Worm (Caenorhabditis elegans): ENCODE results near the gene Y51H4A.938.

Gene Y51H4A.938

ce11 chrIV:16476081-16476480 is 4.9 kb upstream of the Y51H4A.938 start:
- TF ChIP-seq unc-3 (GFP tag; conservative IDR thresholded peaks at IDR 0.05), result no peak
- TF ChIP-seq unc-3 (tag; optimal IDR thresholded peaks at IDR 0.05), result no peak
- no peak for TF ChIP-seq ceh-9 (tag; optimal IDR thresholded peaks at IDR 0.05)
- peak; percentile 55 for TF ChIP-seq unc-42 (tag; optimal IDR thresholded peaks at IDR 0.05)
- TF ChIP-seq che-1 (tag; optimal IDR thresholded peaks at IDR 0.05), result no peak
- no peak for TF ChIP-seq pha-2 (tag; optimal IDR thresholded peaks at IDR 0.05)

DNA sequence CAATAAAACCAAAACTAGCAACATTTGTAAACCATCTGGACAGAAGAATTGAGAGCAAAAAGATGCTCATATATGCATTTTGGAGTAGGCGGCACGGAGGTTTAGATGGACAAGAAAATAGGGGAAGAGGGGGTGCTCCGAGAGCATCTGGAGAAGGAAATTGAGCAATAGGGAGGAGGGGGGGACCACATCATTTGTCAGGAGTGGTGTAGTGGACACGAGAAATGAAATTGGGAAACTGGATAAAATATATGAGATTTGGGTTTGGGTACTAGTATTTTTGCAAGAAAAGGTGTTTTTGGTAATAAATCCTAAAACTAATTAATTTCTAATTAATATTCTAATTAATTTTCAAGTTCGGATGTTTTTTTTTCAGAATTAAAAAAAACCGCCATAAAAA is 3.8 kb upstream of the Y51H4A.938 start, which contains the start of gene Y51H4A.1:
TSS of gene Y51H4A.1 (minus strand) at position 127 of the 400 bp plus-strand sequence.
- TF ChIP-seq unc-42 (tag; optimal IDR thresholded peaks at IDR 0.05), result peak; percentile 76
- peak; percentile 16 for TF ChIP-seq hlh-8 (tag; optimal IDR thresholded peaks at IDR 0.05)
- TF ChIP-seq pax-1 (tag; optimal IDR thresholded peaks at IDR 0.05), result no peak

- TF ChIP-seq ceh-48 (tag; optimal IDR thresholded peaks at IDR 0.05) (peak; percentile 2), ceh-14 (tag; optimal IDR thresholded peaks at IDR 0.05) (no peak), hlh-15 (tag; optimal IDR thresholded peaks at IDR 0.05) (no peak), eyg-1 (tag; optimal IDR thresholded peaks at IDR 0.05) (no peak), hlh-13 (GFP tag; optimal IDR thresholded peaks at IDR 0.05) (no peak), pag-3 (tag; optimal IDR thresholded peaks at IDR 0.05; ENCODE audit: borderline replicate concordance) (no peak), ama-1 (optimal IDR thresholded peaks at IDR 0.05) (peak; percentile 41), K02D7.2 (tag; optimal IDR thresholded peaks at IDR 0.05) (no peak), tbx-2 (tag; optimal IDR thresholded peaks at IDR 0.05) (no peak), F13H6.1 (tag; optimal IDR thresholded peaks at IDR 0.05) (no peak)
Observed at ce11 chrIV:16482790-16483189, 1.8 kb downstream of the Y51H4A.938 start.

ce11 chrIV:16483273-16484204 is 2.6 kb downstream of the Y51H4A.938 start:
- TF ChIP-seq eyg-1 (tag; optimal IDR thresholded peaks at IDR 0.05) (no peak), hlh-15 (tag; optimal IDR thresholded peaks at IDR 0.05) (no peak), hlh-30 (tag; optimal IDR thresholded peaks at IDR 0.05; ENCODE audit: insufficient read depth) (no peak), ceh-14 (tag; optimal IDR thresholded peaks at IDR 0.05) (no peak), ceh-24 (tag; optimal IDR thresholded peaks at IDR 0.05) (no peak)

DNA sequence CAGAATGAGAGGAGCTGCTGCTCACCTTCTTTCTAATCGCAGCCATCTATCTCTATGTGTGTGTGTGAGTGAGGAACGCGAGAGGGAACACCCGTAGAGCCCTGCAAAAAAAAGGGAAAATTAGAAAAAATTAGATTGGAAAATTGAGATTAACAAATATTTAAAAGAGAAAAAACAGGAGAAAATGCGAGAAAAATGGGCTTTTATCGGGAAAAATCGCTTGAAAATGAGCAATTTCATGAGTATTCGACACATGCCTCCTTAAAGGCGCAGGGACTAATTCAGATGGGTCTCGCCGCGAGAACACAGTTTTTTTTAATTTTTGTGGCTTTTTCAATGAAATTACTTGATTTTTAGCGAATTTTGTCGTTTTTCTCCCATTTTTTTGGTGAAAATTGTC is 7.9 kb downstream of the Y51H4A.938 start, which contains the start of gene rho-1:
TSS of gene rho-1 (minus strand) at position 101 of the 400 bp plus-strand sequence.
- TF ChIP-seq C08G9.2 (tag; optimal IDR thresholded peaks at IDR 0.05) (no peak), pat-9 (tag; optimal IDR thresholded peaks at IDR 0.05) (no peak), ceh-2 (tag; optimal IDR thresholded peaks at IDR 0.05) (no peak), ceh-14 (tag; optimal IDR thresholded peaks at IDR 0.05) (no peak), lin-11 (tag; optimal IDR thresholded peaks at IDR 0.05) (no peak), unc-3 (GFP tag; conservative IDR thresholded peaks at IDR 0.05) (no peak), unc-3 (tag; optimal IDR thresholded peaks at IDR 0.05) (no peak), dmd-4 (tag; optimal IDR thresholded peaks at IDR 0.05; ENCODE audit: borderline replicate concordance) (no peak), hlh-8 (tag; optimal IDR thresholded peaks at IDR 0.05) (no peak), zip-5 (tag; optimal IDR thresholded peaks at IDR 0.05) (no peak), fkh-10 (GFP tag; optimal IDR thresholded peaks at IDR 0.05) (no peak), F13H6.1 (tag; optimal IDR thresholded peaks at IDR 0.05) (no peak), odd-2 (tag; optimal IDR thresholded peaks at IDR 0.05) (no peak), lim-6 (tag; optimal IDR thresholded peaks at IDR 0.05) (no peak), sox-2 (GFP tag; IDR thresholded peaks at IDR 0.05) (no peak), fkh-6 (tag; optimal IDR thresholded peaks at IDR 0.05) (no peak), ref-2 (tag; optimal IDR thresholded peaks at IDR 0.05) (no peak), nfya-1 (tag; optimal IDR thresholded peaks at IDR 0.05) (no peak), ztf-16 (tag; optimal IDR thresholded peaks at IDR 0.05) (no peak)
